Fruit fly (Drosophila melanogaster) whole organism, wandering third instar larva: ENCODE results near the gene Vps8.

Experiments used
- Dfd ChIP-seq: fragments of >200 bp; optimal IDR thresholded peaks from 2 replicates; lab custom pipeline; 2017; ENCODE audit warnings: missing biosample characterization, missing genetic modification characterization
- Hnf4 ChIP-seq: fragments of 200-800 bp; sonication (Bioruptor generic); optimal IDR thresholded peaks from 2 replicates; lab custom pipeline; 2016; ENCODE audit warnings: missing biosample characterization, mild to moderate bottlenecking, missing genetic modification characterization
- Hr78 ChIP-seq: fragments of >200 bp; optimal IDR thresholded peaks from 2 replicates; lab custom pipeline; 2017; ENCODE audit warnings: missing biosample characterization, missing genetic modification characterization
- OdsH ChIP-seq: fragments of 200-800 bp; sonication (Bioruptor generic); optimal IDR thresholded peaks from 2 replicates; lab custom pipeline; 2016; ENCODE audit warnings: missing biosample characterization, mild to moderate bottlenecking, missing genetic modification characterization
- Rel ChIP-seq, 2 experiments: fragments of 200-800 bp; sonication (Bioruptor generic) in 1 of 2; optimal IDR thresholded peaks; 2 replicates in 1 of 2; 3 replicates in 1 of 2; lab custom pipeline; 2016 to 2019; ENCODE audit warnings: mild to moderate bottlenecking in 2 of 2, missing biosample characterization in 2 of 2, missing genetic modification characterization in 2 of 2, moderate library complexity in 1 of 2
- Sp1 ChIP-seq: fragments of 200-800 bp; sonication (Bioruptor generic); optimal IDR thresholded peaks from 3 replicates; lab custom pipeline; 2019; ENCODE audit warnings: missing biosample characterization, mild to moderate bottlenecking, missing genetic modification characterization, moderate library complexity
- Vsx2 ChIP-seq: fragments of 200-300, 225-300 bp; sonication (Bioruptor generic); optimal IDR thresholded peaks from 2 replicates; lab custom pipeline; 2018; ENCODE audit warnings: missing biosample characterization, missing genetic modification characterization; ENCODE audit not compliant: partially characterized antibody
- br ChIP-seq: fragments of 200-800 bp; sonication (Bioruptor generic); optimal IDR thresholded peaks from 2 replicates; lab custom pipeline; 2016; ENCODE audit warnings: missing biosample characterization, missing genetic modification characterization
- fru ChIP-seq: fragments of 200-800 bp; sonication (Bioruptor generic); optimal IDR thresholded peaks from 3 replicates; lab custom pipeline; 2016; ENCODE audit warnings: missing biosample characterization, mild to moderate bottlenecking, missing genetic modification characterization
- pan ChIP-seq: fragments of >200 bp; optimal IDR thresholded peaks from 2 replicates; lab custom pipeline; 2017
- sv ChIP-seq: fragments of 200-800 bp; sonication (Bioruptor generic); optimal IDR thresholded peaks from 3 replicates; lab custom pipeline; 2016; ENCODE audit warnings: missing biosample characterization, missing genetic modification characterization
- woc ChIP-seq: sonication (Bioruptor generic); optimal IDR thresholded peaks from 2 replicates; lab custom pipeline; 2016; ENCODE audit warnings: missing biosample characterization, mild to moderate bottlenecking, missing genetic modification characterization

DNA sequence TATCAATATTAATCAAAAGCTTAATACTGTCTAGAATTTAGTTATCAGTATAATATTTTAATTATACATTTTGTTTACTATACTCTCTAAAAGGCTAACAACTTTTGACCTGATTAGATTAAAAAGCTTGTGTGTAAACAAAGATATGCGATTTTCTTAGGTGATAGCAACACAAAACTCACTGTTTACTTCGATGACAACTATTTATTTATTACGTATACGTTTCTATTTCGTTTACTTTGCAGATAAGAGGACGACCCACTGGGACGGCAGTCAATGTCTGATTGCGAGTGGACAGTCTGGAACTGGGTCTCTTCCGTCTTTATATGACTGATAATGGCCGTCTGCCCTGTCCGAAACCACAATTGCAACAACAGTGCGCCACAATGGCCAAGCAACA, 27.7 kb upstream of the Vps8 start:
- TF ChIP-seq Sp1 (GFP tag; lab: Kevin White, UChicago), result no peak
- no peak for TF ChIP-seq Vsx2 (GFP tag; lab: Kevin White, UChicago)
- TF ChIP-seq Dfd, result no peak
- TF ChIP-seq Hr78, result no peak
- no peak for TF ChIP-seq fru (GFP tag; lab: Kevin White, UChicago)
- no peak for TF ChIP-seq Hnf4 (GFP tag; lab: Kevin White, UChicago)
- TF ChIP-seq Rel (GFP tag; optimal IDR thresholded peaks at IDR 0.05; lab: Kevin White, UChicago), result no peak
- no peak for TF ChIP-seq Rel (tag; optimal IDR thresholded peaks at IDR 0.05; lab: Kevin White, UChicago)
- no peak for TF ChIP-seq sv
- TF ChIP-seq OdsH (GFP tag; lab: Kevin White, UChicago), result no peak
- no peak for TF ChIP-seq woc
- TF ChIP-seq br (GFP tag; lab: Kevin White, UChicago), result no peak
- no peak for TF ChIP-seq pan (lab: Kevin White, UChicago)
